Fruit fly (Drosophila melanogaster) whole organism, embryonic: ENCODE data around the gene NT1.
A peak's percentile ranks its signal among the peaks of the same experiment; 100 is the strongest.

Experiments used
- Antp ChIP-seq: fragments of 200-800 bp; sonication (Bioruptor generic); optimal IDR thresholded peaks from 3 replicates; lab custom pipeline; 2016; ENCODE audit warnings: missing biosample characterization, missing genetic modification characterization
- Atf3 ChIP-seq: fragments of 200-800 bp; sonication (Bioruptor generic); optimal IDR thresholded peaks from 3 replicates; lab custom pipeline; 2016; ENCODE audit warnings: missing biosample characterization, missing genetic modification characterization
- Awh ChIP-seq: fragments of 200-800 bp; sonication (Bioruptor generic); IDR thresholded peaks from 2 replicates; pipeline ENCODE4, ENCODE4 v1.3.6; 2022; ENCODE audit warnings: missing biosample characterization, missing genetic modification characterization
- CG12071 ChIP-seq: fragments of 200-800 bp; sonication (Bioruptor generic); optimal IDR thresholded peaks from 3 replicates; lab custom pipeline; 2018; ENCODE audit warnings: missing biosample characterization, mild to moderate bottlenecking, missing genetic modification characterization
- CG17568 ChIP-seq: fragments of 200-800 bp; sonication (Bioruptor generic); optimal IDR thresholded peaks from 2 replicates; lab custom pipeline; 2018; ENCODE audit warnings: missing biosample characterization, mild to moderate bottlenecking, missing genetic modification characterization, moderate library complexity
- CG2129 ChIP-seq: fragments of 200-800 bp; sonication (Bioruptor generic); IDR thresholded peaks from 2 replicates; pipeline ENCODE4 v1.3.6; 2022; ENCODE audit warnings: missing biosample characterization, missing genetic modification characterization; ENCODE audit not compliant: partially characterized antibody
- CG30020 ChIP-seq: fragments of 200-800 bp; optimal IDR thresholded peaks from 2 replicates; lab custom pipeline; 2019; ENCODE audit warnings: missing biosample characterization, mild to moderate bottlenecking, missing genetic modification characterization, moderate library complexity
- CG30403 ChIP-seq: fragments of 200-800 bp; sonication (Bioruptor generic); optimal IDR thresholded peaks from 3 replicates; lab custom pipeline; 2016; ENCODE audit warnings: missing biosample characterization, missing genetic modification characterization
- CG3281 ChIP-seq: fragments of 200-800 bp; sonication (Bioruptor generic); optimal IDR thresholded peaks from 3 replicates; lab custom pipeline; 2017; ENCODE audit warnings: missing biosample characterization, mild to moderate bottlenecking, missing genetic modification characterization
- CG33213 ChIP-seq: fragments of 200-800 bp; sonication (Bioruptor generic); optimal IDR thresholded peaks from 3 replicates; lab custom pipeline; 2016; ENCODE audit warnings: missing biosample characterization, missing genetic modification characterization
- CG3847 ChIP-seq: fragments of 200-800 bp; sonication (Bioruptor generic); IDR thresholded peaks from 2 replicates; pipeline ENCODE4 v1.3.6; 2022; ENCODE audit warnings: missing biosample characterization, missing genetic modification characterization
- CG4707 ChIP-seq: fragments of 200-800 bp; sonication (Bioruptor generic); optimal IDR thresholded peaks from 2 replicates; lab custom pipeline; 2018; ENCODE audit warnings: missing biosample characterization, mild to moderate bottlenecking, missing genetic modification characterization, moderate library complexity
- CG4854 ChIP-seq: fragments of 200-800 bp; sonication (Bioruptor generic); optimal IDR thresholded peaks from 2 replicates; lab custom pipeline; 2016; ENCODE audit warnings: missing biosample characterization, missing genetic modification characterization, inconsistent platforms
- CG5953 ChIP-seq: fragments of 200-800 bp; sonication (Bioruptor generic); IDR thresholded peaks from 2 replicates; pipeline ENCODE4 v1.3.6; 2022; ENCODE audit warnings: missing biosample characterization, missing genetic modification characterization
- CG6683 ChIP-seq: fragments of 200-800 bp; sonication (Bioruptor generic); optimal IDR thresholded peaks from 2 replicates; lab custom pipeline; 2017; ENCODE audit warnings: missing biosample characterization, mild to moderate bottlenecking, missing genetic modification characterization, missing genetic modification reagents
- CG7556 ChIP-seq: fragments of 200-800 bp; sonication (Bioruptor generic); optimal IDR thresholded peaks from 2 replicates; lab custom pipeline; 2017; ENCODE audit warnings: missing biosample characterization, mild to moderate bottlenecking, missing genetic modification characterization
- CG7987 ChIP-seq: fragments of 200-800 bp; sonication (Bioruptor generic); optimal IDR thresholded peaks from 2 replicates; lab custom pipeline; 2018; ENCODE audit warnings: missing biosample characterization, mild to moderate bottlenecking, missing genetic modification characterization, moderate library complexity
- CG8478 ChIP-seq: fragments of >200 bp; optimal IDR thresholded peaks from 2 replicates; lab custom pipeline; 2018
- CG8924 ChIP-seq: fragments of 200-800 bp; optimal IDR thresholded peaks from 3 replicates; lab custom pipeline; 2019; ENCODE audit warnings: missing biosample characterization, mild to moderate bottlenecking, missing genetic modification characterization, moderate library complexity
- Dad ChIP-seq: fragments of 200-800 bp; sonication (Bioruptor generic); optimal IDR thresholded peaks from 3 replicates; lab custom pipeline; 2016; ENCODE audit warnings: missing biosample characterization, missing genetic modification characterization
- E2f1 ChIP-seq: fragments of 200-800 bp; sonication (Bioruptor generic); IDR thresholded peaks from 2 replicates; pipeline ENCODE4 v1.3.6; 2022; ENCODE audit warnings: missing biosample characterization, missing genetic modification characterization
- Ets65A ChIP-seq: fragments of 200-800 bp; sonication (Bioruptor generic); peaks from one replicate; lab custom pipeline; 2016; ENCODE audit warnings: missing biosample characterization, missing genetic modification characterization
- Ets97D ChIP-seq: fragments of 200-800 bp; sonication (Bioruptor generic); optimal IDR thresholded peaks from 3 replicates; lab custom pipeline; 2016; ENCODE audit warnings: missing biosample characterization, missing genetic modification characterization
- Fer1 ChIP-seq: fragments of 200-800 bp; sonication (Bioruptor generic); optimal IDR thresholded peaks from 2 replicates; lab custom pipeline; 2017; ENCODE audit warnings: missing biosample characterization, mild to moderate bottlenecking, missing genetic modification characterization
- H15 ChIP-seq: fragments of 200-800 bp; sonication (Bioruptor generic); IDR thresholded peaks from 3 replicates; pipeline ENCODE4 v1.3.6; 2022; ENCODE audit warnings: missing biosample characterization, missing genetic modification characterization
- HHEX ChIP-seq: fragments of 200-800 bp; sonication (Bioruptor generic); optimal IDR thresholded peaks from 3 replicates; lab custom pipeline; 2017; ENCODE audit warnings: missing biosample characterization, mild to moderate bottlenecking, missing genetic modification characterization, missing genetic modification reagents
- HLHmδ ChIP-seq: fragments of 200-800 bp; sonication (Bioruptor generic); optimal IDR thresholded peaks from 2 replicates; lab custom pipeline; 2018; ENCODE audit warnings: missing biosample characterization, mild to moderate bottlenecking, missing genetic modification characterization, moderate library complexity
- Meics ChIP-seq: fragments of 200-800 bp; sonication (Bioruptor generic); optimal IDR thresholded peaks from 2 replicates; lab custom pipeline; 2017; ENCODE audit warnings: missing biosample characterization, mild to moderate bottlenecking, missing genetic modification characterization
- Nf-YA ChIP-seq: fragments of 200-800 bp; sonication (Bioruptor generic); IDR thresholded peaks from 2 replicates; pipeline ENCODE4 v1.3.6; 2022; ENCODE audit warnings: missing biosample characterization, missing genetic modification characterization
- Opbp ChIP-seq: fragments of 200-800 bp; sonication (Bioruptor generic); IDR thresholded peaks from 3 replicates; pipeline ENCODE4 v1.3.6; 2022; ENCODE audit warnings: missing biosample characterization, missing genetic modification characterization; ENCODE audit not compliant: partially characterized antibody
- Ravus ChIP-seq: fragments of 200-800 bp; sonication (Bioruptor generic); IDR thresholded peaks from 2 replicates; pipeline ENCODE4 v1.3.6; 2022; ENCODE audit warnings: missing biosample characterization, missing genetic modification characterization
- abd-A ChIP-seq: fragments of 200-800 bp; sonication (Bioruptor generic); optimal IDR thresholded peaks from 3 replicates; lab custom pipeline; 2019; ENCODE audit warnings: missing biosample characterization, mild to moderate bottlenecking, missing genetic modification characterization, moderate library complexity
- ap ChIP-seq: fragments of 200-800 bp; sonication (Bioruptor generic); IDR thresholded peaks from 2 replicates; pipeline ENCODE4 v1.3.6; 2022; ENCODE audit warnings: missing biosample characterization, missing genetic modification characterization
- bab2 ChIP-seq: fragments of 200-800 bp; sonication (Bioruptor generic); optimal IDR thresholded peaks from 2 replicates; lab custom pipeline; 2016; ENCODE audit warnings: missing biosample characterization, missing genetic modification characterization
- caup ChIP-seq: fragments of 200-800 bp; sonication (Bioruptor generic); optimal IDR thresholded peaks from 3 replicates; lab custom pipeline; 2017; ENCODE audit warnings: missing biosample characterization, mild to moderate bottlenecking, missing genetic modification characterization, moderate library complexity; ENCODE audit not compliant: severe bottlenecking
- chn ChIP-seq: fragments of 200-800 bp; sonication (Bioruptor generic); optimal IDR thresholded peaks from 2 replicates; lab custom pipeline; 2016; ENCODE audit warnings: missing biosample characterization, missing genetic modification characterization
- dati ChIP-seq: fragments of 200-800 bp; sonication (Bioruptor generic); IDR thresholded peaks from 2 replicates; pipeline ENCODE4 v1.3.6; 2022; ENCODE audit warnings: missing biosample characterization, missing genetic modification characterization
- dm ChIP-seq: fragments of 200-800 bp; sonication (Bioruptor generic); optimal IDR thresholded peaks from 3 replicates; lab custom pipeline; 2016; ENCODE audit warnings: missing biosample characterization, missing genetic modification characterization
- fu2 ChIP-seq: fragments of 200-800 bp; sonication (Bioruptor generic); optimal IDR thresholded peaks from 2 replicates; lab custom pipeline; 2016; ENCODE audit warnings: missing biosample characterization, missing genetic modification characterization
- grau ChIP-seq: fragments of 200-800 bp; optimal IDR thresholded peaks from 3 replicates; lab custom pipeline; 2019; ENCODE audit warnings: missing biosample characterization, mild to moderate bottlenecking, missing genetic modification characterization, moderate library complexity
- grn ChIP-seq: fragments of 200-800 bp; sonication (Bioruptor generic); optimal IDR thresholded peaks from 3 replicates; lab custom pipeline; 2017; ENCODE audit warnings: missing biosample characterization, missing genetic modification characterization
- gro ChIP-seq: fragments of 200-800 bp; sonication (Bioruptor generic); optimal IDR thresholded peaks from 2 replicates; lab custom pipeline; 2016; ENCODE audit warnings: missing biosample characterization, missing genetic modification characterization
- jumu ChIP-seq: fragments of 200-800 bp; sonication (Bioruptor generic); optimal IDR thresholded peaks from 3 replicates; lab custom pipeline; 2016; ENCODE audit warnings: missing biosample characterization, missing genetic modification characterization
- mam ChIP-seq: fragments of 200-800 bp; sonication (Bioruptor generic); optimal IDR thresholded peaks from 3 replicates; lab custom pipeline; 2016; ENCODE audit warnings: missing biosample characterization, missing genetic modification characterization
- nmo ChIP-seq: fragments of 200-800 bp; sonication (Bioruptor generic); optimal IDR thresholded peaks from 2 replicates; lab custom pipeline; 2018; ENCODE audit warnings: missing biosample characterization, mild to moderate bottlenecking, missing genetic modification characterization, moderate library complexity
- ranshi ChIP-seq: fragments of 200-800 bp; sonication (Bioruptor generic); IDR thresholded peaks from 2 replicates; pipeline ENCODE4 v1.3.6; 2022; ENCODE audit warnings: missing biosample characterization, missing genetic modification characterization
- row ChIP-seq: fragments of 200-800 bp; sonication (Bioruptor generic); IDR thresholded peaks from 3 replicates; pipeline ENCODE4 v1.3.6; 2022; ENCODE audit warnings: missing biosample characterization, missing genetic modification characterization
- sd ChIP-seq: fragments of 200-800 bp; sonication (Bioruptor generic); optimal IDR thresholded peaks from 3 replicates; lab custom pipeline; 2018; ENCODE audit warnings: missing biosample characterization, mild to moderate bottlenecking, missing genetic modification characterization, moderate library complexity
- seq ChIP-seq: fragments of 200-800 bp; sonication (Bioruptor generic); IDR thresholded peaks from 2 replicates; pipeline ENCODE4 v1.3.6; 2022; ENCODE audit warnings: missing biosample characterization, missing genetic modification characterization
- so ChIP-seq: fragments of 200-800 bp; sonication (Bioruptor generic); IDR thresholded peaks from 3 replicates; pipeline ENCODE4 v1.3.6; 2022; ENCODE audit warnings: missing biosample characterization, missing genetic modification characterization
- tio ChIP-seq: fragments of 200-800 bp; sonication (Bioruptor generic); optimal IDR thresholded peaks from 2 replicates; lab custom pipeline; 2017; ENCODE audit warnings: missing biosample characterization, missing genetic modification characterization, inconsistent platforms
- yki ChIP-seq: fragments of >200 bp; optimal IDR thresholded peaks from 3 replicates; lab custom pipeline; 2018

The NT1 gene

DNA sequence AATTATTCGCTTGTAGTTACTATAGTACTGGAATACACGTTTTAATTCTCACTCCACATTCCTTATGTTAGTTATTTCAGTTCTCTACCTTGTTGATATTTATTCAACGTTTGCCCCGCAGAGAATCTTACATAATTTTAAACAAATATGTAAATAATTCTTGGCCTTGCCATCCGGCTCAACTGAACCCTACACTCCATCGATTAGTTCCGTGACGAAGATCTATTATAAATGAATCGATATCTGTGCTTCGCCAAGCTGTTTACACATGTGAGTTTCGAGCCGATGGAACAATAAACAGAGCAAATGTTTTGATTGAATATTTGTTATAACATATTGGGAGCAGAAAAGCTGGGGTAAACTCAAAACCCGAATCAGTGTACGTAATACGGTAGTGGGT is 13.6 kb upstream of the NT1 start (continued):
- peak; percentile 70 for TF ChIP-seq CG7987 (GFP tag; lab: Kevin White, UChicago)
- TF ChIP-seq CG5953 (GFP tag; lab: Robert Waterston, UW), result no peak
- no peak for TF ChIP-seq dm (GFP tag; lab: Kevin White, UChicago)
- TF ChIP-seq CG7556 (GFP tag; lab: Kevin White, UChicago), result peak; percentile 15
- peak; percentile 68 for TF ChIP-seq gro (GFP tag; lab: Kevin White, UChicago)
- TF ChIP-seq tio (GFP tag; lab: Kevin White, UChicago), result no peak
- TF ChIP-seq nmo (GFP tag; lab: Kevin White, UChicago), result no peak
- TF ChIP-seq CG3847, result 0 out of 2 replicates have a peak, but pooled peaks have one; percentile 13
- no peak for TF ChIP-seq bab2
- TF ChIP-seq jumu (GFP tag; lab: Kevin White, UChicago), result no peak
- TF ChIP-seq Atf3 (GFP tag; lab: Kevin White, UChicago), result no peak
- peak; percentile 13 for TF ChIP-seq grn
- TF ChIP-seq Awh (GFP tag; lab: Robert Waterston, UW), result peak; percentile 29; the same call in 1 of the 2 replicates
- no peak for TF ChIP-seq HLHmδ
- TF ChIP-seq chn (GFP tag; lab: Kevin White, UChicago), result no peak
- no peak for TF ChIP-seq ap (GFP tag; lab: Robert Waterston, UW)
- peak; percentile 56 for TF ChIP-seq mam (GFP tag; lab: Kevin White, UChicago)
- peak; percentile 61 for TF ChIP-seq Fer1 (GFP tag; lab: Kevin White, UChicago)
- TF ChIP-seq CG8924, result no peak
- TF ChIP-seq H15, result no peak
- TF ChIP-seq Antp, result peak; percentile 0
- peak; percentile 71 for TF ChIP-seq Meics
- peak; percentile 22; the same call in 1 of the 3 replicates for TF ChIP-seq so
- TF ChIP-seq abd-A, result no peak
- peak; percentile 59 for TF ChIP-seq HHEX (GFP tag; lab: Kevin White, UChicago)
- TF ChIP-seq CG4854 (GFP tag; lab: Kevin White, UChicago), result peak; percentile 47
- TF ChIP-seq ranshi (GFP tag; lab: Robert Waterston, UW), result peak; percentile 43; the same call in 1 of the 2 replicates
- no peak for TF ChIP-seq CG8478
- no peak for TF ChIP-seq row (GFP tag; lab: Robert Waterston, UW)
- peak; percentile 41 for TF ChIP-seq CG6683
- peak; percentile 31 for TF ChIP-seq CG33213
- TF ChIP-seq grau (tag; lab: Kevin White, UChicago), result peak; percentile 19
- TF ChIP-seq E2f1 (GFP tag; lab: Robert Waterston, UW), result peak; percentile 41; the same call in 1 of the 2 replicates
- no peak for TF ChIP-seq Ets65A (GFP tag; lab: Kevin White, UChicago)
- TF ChIP-seq sd (tag; lab: Kevin White, UChicago), result peak; percentile 66
- peak; percentile 63 for TF ChIP-seq caup (GFP tag; lab: Kevin White, UChicago)
- peak; percentile 62 for TF ChIP-seq CG12071 (GFP tag; lab: Kevin White, UChicago)
- TF ChIP-seq CG17568, result peak; percentile 63
- no peak for TF ChIP-seq Ets97D (GFP tag; lab: Kevin White, UChicago)
- no peak for TF ChIP-seq Opbp (GFP tag; lab: Robert Waterston, UW)
- no peak for TF ChIP-seq CG30020 (tag; lab: Kevin White, UChicago)
- no peak for TF ChIP-seq yki (lab: Kevin White, UChicago)
- peak; percentile 64 for TF ChIP-seq CG3281 (GFP tag; lab: Kevin White, UChicago)
- no peak for TF ChIP-seq Ravus (GFP tag; lab: Robert Waterston, UW)
- no peak for TF ChIP-seq dati (GFP tag; lab: Robert Waterston, UW)
- TF ChIP-seq CG2129 (GFP tag; lab: Robert Waterston, UW), result no peak
- TF ChIP-seq fu2, result no peak
- no peak for TF ChIP-seq CG30403 (GFP tag; lab: Kevin White, UChicago)
- TF ChIP-seq Dad (GFP tag; lab: Kevin White, UChicago), result no peak
- TF ChIP-seq Nf-YA, result no peak
- TF ChIP-seq seq, result 0 out of 2 replicates have a peak, but pooled peaks have one; percentile 26
- no peak for TF ChIP-seq CG4707 (GFP tag; lab: Kevin White, UChicago)
